Fruit fly (Drosophila melanogaster) whole organism, adult: ENCODE measurements around the gene Nadsyn.

Experiments
- CG11617 ChIP-seq: fragments of 200-800 bp; sonication (Bioruptor generic); optimal IDR thresholded peaks from 2 replicates; lab custom pipeline; 2017; ENCODE audit warnings: mild to moderate bottlenecking, missing biosample characterization, missing genetic modification reagents, missing genetic modification characterization
- CG12768 ChIP-seq: fragments of 200-800 bp; sonication (Bioruptor generic); optimal IDR thresholded peaks from 2 replicates; lab custom pipeline; 2017; ENCODE audit warnings: missing biosample characterization, missing genetic modification characterization, mild to moderate bottlenecking, moderate library complexity, missing genetic modification reagents
- CG14711 ChIP-seq: fragments of 200-800 bp; sonication (Bioruptor generic); optimal IDR thresholded peaks from 2 replicates; lab custom pipeline; 2018; ENCODE audit warnings: missing biosample characterization, mild to moderate bottlenecking, missing genetic modification characterization, moderate library complexity
- CG1620 ChIP-seq: fragments of 200-800 bp; sonication (Bioruptor generic); optimal IDR thresholded peaks from 2 replicates; lab custom pipeline; 2016; ENCODE audit warnings: missing biosample characterization, missing genetic modification characterization
- Crg-1 ChIP-seq: fragments of 200-800 bp; sonication (Bioruptor generic); optimal IDR thresholded peaks from 2 replicates; lab custom pipeline; 2016; ENCODE audit warnings: missing biosample characterization, missing genetic modification characterization
- Mnt ChIP-seq: fragments of 200-800 bp; sonication (Bioruptor generic); optimal IDR thresholded peaks from 2 replicates; lab custom pipeline; 2016; ENCODE audit warnings: missing biosample characterization, mild to moderate bottlenecking, missing genetic modification characterization
- bab1 ChIP-seq: fragments of 200-800 bp; sonication (Bioruptor generic); optimal IDR thresholded peaks from 3 replicates; lab custom pipeline; 2019; ENCODE audit warnings: missing biosample characterization, mild to moderate bottlenecking, missing genetic modification characterization, moderate library complexity
- cnc ChIP-seq, 2 experiments: fragments of >200 bp; optimal IDR thresholded peaks; 2 replicates each; lab custom pipeline; 2017
- kay ChIP-seq: fragments of 200-800 bp; sonication (Bioruptor generic); peaks from one replicate; lab custom pipeline; 2016; ENCODE audit warnings: missing biosample characterization, missing genetic modification characterization, borderline replicate concordance
- pad ChIP-seq: fragments of 200-800 bp; sonication (Bioruptor generic); optimal IDR thresholded peaks from 3 replicates; lab custom pipeline; 2017; ENCODE audit warnings: missing biosample characterization, missing genetic modification characterization, mild to moderate bottlenecking, moderate library complexity, missing genetic modification reagents

DNA sequence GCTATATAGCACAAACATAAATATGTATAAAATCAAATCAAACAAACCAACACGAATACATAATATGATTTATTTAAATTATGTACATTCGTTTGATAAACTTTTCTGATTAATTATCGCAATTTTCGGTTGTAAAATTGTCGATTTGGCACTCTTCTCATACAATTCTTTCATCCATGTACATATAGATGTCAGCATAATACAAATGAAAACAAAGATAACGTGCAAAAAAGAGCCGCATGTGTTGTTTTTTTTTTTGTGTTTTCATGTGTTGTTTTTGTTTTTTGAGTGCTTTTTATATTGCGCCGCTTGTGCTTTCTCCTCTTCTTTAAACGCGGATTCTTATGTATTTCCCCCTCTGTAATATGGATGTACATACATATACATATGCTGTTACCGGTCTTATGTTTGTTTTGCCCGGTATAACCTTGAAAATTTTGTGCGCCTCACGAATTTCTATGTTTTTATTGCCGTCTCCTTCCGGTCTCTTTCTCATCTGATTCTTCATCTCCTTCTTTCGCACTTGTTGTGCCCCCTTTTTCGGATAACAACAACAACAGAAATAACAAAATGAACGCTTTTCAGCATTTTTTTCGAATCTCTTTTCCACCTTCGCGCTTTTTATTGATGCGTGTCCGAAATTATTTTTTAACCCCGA is 35.1 kb upstream of the Nadsyn start:
- no peak for TF ChIP-seq CG12768 (GFP tag; lab: Kevin White, UChicago)
- TF ChIP-seq bab1 (GFP tag; lab: Kevin White, UChicago): no peak
- no peak for TF ChIP-seq CG1620 (GFP tag; lab: Kevin White, UChicago)
- TF ChIP-seq pad (GFP tag; lab: Kevin White, UChicago): no peak
- no peak for TF ChIP-seq CG14711
- no peak for TF ChIP-seq Mnt (GFP tag; lab: Kevin White, UChicago)
- no peak for TF ChIP-seq cnc (optimal IDR thresholded peaks at IDR 0.05; lab: Kevin White, UChicago)
- no peak for TF ChIP-seq kay (GFP tag; lab: Kevin White, UChicago)
- no peak for TF ChIP-seq Crg-1 (GFP tag; lab: Kevin White, UChicago)
- TF ChIP-seq CG11617 (GFP tag; lab: Kevin White, UChicago): no peak
